Worm (Caenorhabditis elegans): ENCODE results near the gene F55C5.10.

DNA sequence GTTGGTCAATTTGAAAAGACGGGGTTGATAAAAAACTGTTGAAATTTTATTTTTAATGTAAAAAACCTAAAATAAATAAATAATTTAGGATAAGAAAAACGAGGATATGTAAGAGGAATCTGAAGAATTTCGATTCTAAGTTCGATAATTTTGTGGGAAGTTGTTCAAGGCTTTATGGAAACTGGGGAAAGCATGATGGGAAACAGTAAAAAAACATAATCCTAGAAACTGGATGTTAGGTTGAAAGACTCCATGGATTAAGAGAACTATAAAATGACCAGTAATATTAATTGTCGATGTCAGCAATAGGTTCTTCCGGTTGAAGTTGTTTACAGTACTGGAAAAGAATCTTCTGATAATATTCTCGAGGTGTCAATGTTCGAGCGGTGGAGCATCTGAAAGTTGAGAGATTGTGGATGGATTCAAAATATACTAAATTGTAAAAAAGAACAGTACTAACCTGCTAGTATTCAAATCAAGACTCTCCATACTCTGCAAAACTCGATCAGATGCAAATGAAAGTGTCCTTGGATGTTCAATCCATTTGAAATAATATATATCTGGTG, 37.1 kb downstream of the F55C5.10 start:
- TF ChIP-seq sea-1 (GFP tag; conservative IDR thresholded peaks at IDR 0.05) (no peak), pes-1 (GFP tag; IDR thresholded peaks at IDR 0.05) (no peak), ama-1 (optimal IDR thresholded peaks at IDR 0.05) (no peak), hmg-4 (GFP tag; optimal IDR thresholded peaks at IDR 0.05) (no peak), tbx-11 (GFP tag; IDR thresholded peaks at IDR 0.05) (no peak), flt-1 (GFP tag; IDR thresholded peaks at IDR 0.05) (no peak), ets-7 (tag; optimal IDR thresholded peaks at IDR 0.05) (no peak), hmbx-1 (tag; optimal IDR thresholded peaks at IDR 0.05) (no peak), scrt-1 (GFP tag; IDR thresholded peaks at IDR 0.05) (no peak), tbx-37 (GFP tag; conservative IDR thresholded peaks at IDR 0.05) (no peak), hnd-1 (tag; optimal IDR thresholded peaks at IDR 0.05) (no peak), ceh-13 (GFP tag; optimal IDR thresholded peaks at IDR 0.05) (no peak), B0310.2 (tag; optimal IDR thresholded peaks at IDR 0.05) (no peak)

Measured in whole organism, early embryonic.